3 worm cellular contexts compared by ENCODE assay signal in genomic region chrIII:5108746-5109145, ce11.
A peak's percentile ranks its signal among the peaks of the same experiment; 100 is the strongest.
TF ChIP-seq lines count a peak whose summit lies in the region.

No protein-coding gene starts in this region.

TF ChIP-seq in whole organism, L2 larva, 48 proteins besides CTCF, POLR2A, EP300 and RAD21 (continued from another document):
- TF ChIP-seq alr-1 (tag; optimal IDR thresholded peaks at IDR 0.05; lab: Kevin White, UChicago) (no peak), C34F6.9 (tag; optimal IDR thresholded peaks at IDR 0.05; lab: Kevin White, UChicago) (peak; percentile 89), egl-27 (tag; optimal IDR thresholded peaks at IDR 0.05; lab: Kevin White, UChicago) (no peak), ZK546.5 (tag; optimal IDR thresholded peaks at IDR 0.05; lab: Kevin White, UChicago) (no peak), ztf-11 (tag; optimal IDR thresholded peaks at IDR 0.05; lab: Kevin White, UChicago) (no peak), R02D3.7 (tag; optimal IDR thresholded peaks at IDR 0.05; lab: Kevin White, UChicago) (no peak), fos-1 (tag; optimal IDR thresholded peaks at IDR 0.05; lab: Kevin White, UChicago) (peak; percentile 30), mab-5 (tag; optimal IDR thresholded peaks at IDR 0.05; lab: Kevin White, UChicago) (no peak), unc-39 (tag; optimal IDR thresholded peaks at IDR 0.05; lab: Kevin White, UChicago) (no peak), nhr-11 (tag; optimal IDR thresholded peaks at IDR 0.05; lab: Kevin White, UChicago) (no peak), F13H6.1 (tag; optimal IDR thresholded peaks at IDR 0.05; lab: Kevin White, UChicago) (no peak), nhr-25 (tag; optimal IDR thresholded peaks at IDR 0.05; lab: Kevin White, UChicago) (no peak), nhr-129 (tag; optimal IDR thresholded peaks at IDR 0.05; lab: Kevin White, UChicago) (peak; percentile 79), sem-4 (tag; optimal IDR thresholded peaks at IDR 0.05; lab: Kevin White, UChicago) (peak; percentile 48), unc-55 (GFP tag; optimal IDR thresholded peaks at IDR 0.05; lab: Kevin White, UChicago) (peak; percentile 75), skn-1 (tag; optimal IDR thresholded peaks at IDR 0.05; lab: Kevin White, UChicago) (no peak), elt-1 (tag; optimal IDR thresholded peaks at IDR 0.05; lab: Kevin White, UChicago) (no peak), lin-39 (tag; optimal IDR thresholded peaks at IDR 0.05; lab: Kevin White, UChicago) (no peak), nhr-12 (tag; optimal IDR thresholded peaks at IDR 0.05; lab: Kevin White, UChicago) (no peak), lsy-2 (tag; optimal IDR thresholded peaks at IDR 0.05; lab: Kevin White, UChicago) (peak; percentile 27 to 79), ztf-4 (tag; optimal IDR thresholded peaks at IDR 0.05; lab: Kevin White, UChicago) (no peak), aly-2 (tag; optimal IDR thresholded peaks at IDR 0.05; lab: Kevin White, UChicago) (no peak), mdl-1 (tag; optimal IDR thresholded peaks at IDR 0.05; lab: Kevin White, UChicago) (no peak), lin-11 (tag; optimal IDR thresholded peaks at IDR 0.05; lab: Kevin White, UChicago) (no peak), ceh-82 (tag; optimal IDR thresholded peaks at IDR 0.05; lab: Kevin White, UChicago) (no peak)

TF ChIP-seq in whole organism, L4 larva, 104 proteins besides CTCF, POLR2A, EP300 and RAD21 (continued from another document):
- TF ChIP-seq R02D3.7 (tag; optimal IDR thresholded peaks at IDR 0.05; lab: Kevin White, UChicago): no peak
- 0 out of 2 replicates have a peak, but pooled peaks have one; percentile 53 for TF ChIP-seq hmg-1.1 (GFP tag; IDR thresholded peaks at IDR 0.05; lab: Robert Waterston, UW)
- peak; percentile 31 for TF ChIP-seq hlh-30 (tag; optimal IDR thresholded peaks at IDR 0.05; lab: Kevin White, UChicago; ENCODE audit: insufficient read depth)
- peak in 1 of 2 experiments; percentile 43 for TF ChIP-seq daf-16 (GFP tag; optimal IDR thresholded peaks at IDR 0.05; lab: Kevin White, UChicago)
- peak; percentile 24 for TF ChIP-seq daf-16 (tag; optimal IDR thresholded peaks at IDR 0.05; lab: Kevin White, UChicago)
- peak in 1 of 2 experiments; percentile 28 for TF ChIP-seq unc-62 (GFP tag; optimal IDR thresholded peaks at IDR 0.05 in 1 of 2; lab: Kevin White, UChicago)
- no peak for TF ChIP-seq unc-62 (tag; optimal IDR thresholded peaks at IDR 0.05; lab: Kevin White, UChicago)
- no peak for TF ChIP-seq ZK337.2 (GFP tag; IDR thresholded peaks at IDR 0.05; lab: Robert Waterston, UW)
- TF ChIP-seq ceh-82 (tag; optimal IDR thresholded peaks at IDR 0.05; lab: Kevin White, UChicago): no peak
- no peak for TF ChIP-seq skn-1 (tag; optimal IDR thresholded peaks at IDR 0.05; lab: Kevin White, UChicago)
- TF ChIP-seq T20F7.1 (GFP tag; optimal IDR thresholded peaks at IDR 0.05; lab: Kevin White, UChicago): peak; percentile 16
- peak; percentile 24 for TF ChIP-seq unc-130 (GFP tag; optimal IDR thresholded peaks at IDR 0.05; lab: Kevin White, UChicago)
- no peak for TF ChIP-seq gei-8 (GFP tag; optimal IDR thresholded peaks at IDR 0.05; lab: Kevin White, UChicago)
- no peak for TF ChIP-seq saeg-2 (GFP tag; IDR thresholded peaks at IDR 0.05; lab: Robert Waterston, UW)
- TF ChIP-seq ceh-32 (tag; optimal IDR thresholded peaks at IDR 0.05; lab: Kevin White, UChicago; ENCODE audit: poor library complexity): no peak
- peak in 1 of 2 experiments; percentile 69 for TF ChIP-seq hif-1 (tag; optimal IDR thresholded peaks at IDR 0.05; lab: Kevin White, UChicago)
- peak in 1 of 2 experiments; percentile 75 for TF ChIP-seq lsy-2 (tag; optimal IDR thresholded peaks at IDR 0.05; lab: Kevin White, UChicago)
- TF ChIP-seq dmd-6 (GFP tag; IDR thresholded peaks at IDR 0.05; lab: Robert Waterston, UW): peak; percentile 35; the same call in 1 of the 2 replicates
- TF ChIP-seq cey-2 (tag; optimal IDR thresholded peaks at IDR 0.05; lab: Kevin White, UChicago; ENCODE audit: borderline replicate concordance, insufficient read depth): no peak
- TF ChIP-seq duxl-1 (tag; optimal IDR thresholded peaks at IDR 0.05; lab: Kevin White, UChicago; ENCODE audit: poor library complexity): no peak
- no peak for TF ChIP-seq ces-1 (GFP tag; optimal IDR thresholded peaks at IDR 0.05; lab: Kevin White, UChicago)
- no peak for TF ChIP-seq T26A8.4 (GFP tag; IDR thresholded peaks at IDR 0.05; lab: Robert Waterston, UW)
- TF ChIP-seq dmd-9 (GFP tag; IDR thresholded peaks at IDR 0.05; lab: Robert Waterston, UW): no peak
- TF ChIP-seq hlh-11 (tag; optimal IDR thresholded peaks at IDR 0.05; lab: Kevin White, UChicago): peak; percentile 97
- peak; percentile 13 for TF ChIP-seq pqm-1 (tag; optimal IDR thresholded peaks at IDR 0.05; lab: Kevin White, UChicago)

TF ChIP-seq in whole organism, late embryonic, 69 proteins besides CTCF, POLR2A, EP300 and RAD21 (continued from another document):
- peak; percentile 26 for TF ChIP-seq ref-2 (tag; optimal IDR thresholded peaks at IDR 0.05; lab: Kevin White, UChicago)
- peak; percentile 87 for TF ChIP-seq ceh-31 (tag; optimal IDR thresholded peaks at IDR 0.05; lab: Kevin White, UChicago)
- no peak for TF ChIP-seq nhr-232 (tag; optimal IDR thresholded peaks at IDR 0.05; lab: Kevin White, UChicago)
- no peak for TF ChIP-seq syd-9 (tag; optimal IDR thresholded peaks at IDR 0.05; lab: Kevin White, UChicago)
- peak; percentile 26 for TF ChIP-seq ceh-18 (tag; optimal IDR thresholded peaks at IDR 0.05; lab: Kevin White, UChicago)
- no peak for TF ChIP-seq dve-1 (tag; optimal IDR thresholded peaks at IDR 0.05; lab: Kevin White, UChicago)
- TF ChIP-seq odd-2 (tag; optimal IDR thresholded peaks at IDR 0.05; lab: Kevin White, UChicago): no peak
- TF ChIP-seq rnt-1 (tag; optimal IDR thresholded peaks at IDR 0.05; lab: Kevin White, UChicago): peak; percentile 24
- TF ChIP-seq zip-5 (tag; optimal IDR thresholded peaks at IDR 0.05; lab: Kevin White, UChicago): peak; percentile 27
- TF ChIP-seq ceh-2 (tag; optimal IDR thresholded peaks at IDR 0.05; lab: Kevin White, UChicago): peak; percentile 61
- TF ChIP-seq ets-4 (tag; optimal IDR thresholded peaks at IDR 0.05; lab: Kevin White, UChicago): peak; percentile 85
- TF ChIP-seq T23F11.4 (GFP tag; optimal IDR thresholded peaks at IDR 0.05; lab: Kevin White, UChicago): no peak
- no peak for TF ChIP-seq hlh-6 (tag; optimal IDR thresholded peaks at IDR 0.05; lab: Kevin White, UChicago)
